Fruit fly (Drosophila melanogaster): ENCODE results near the gene Rtc1.

The Rtc1 gene

DNA sequence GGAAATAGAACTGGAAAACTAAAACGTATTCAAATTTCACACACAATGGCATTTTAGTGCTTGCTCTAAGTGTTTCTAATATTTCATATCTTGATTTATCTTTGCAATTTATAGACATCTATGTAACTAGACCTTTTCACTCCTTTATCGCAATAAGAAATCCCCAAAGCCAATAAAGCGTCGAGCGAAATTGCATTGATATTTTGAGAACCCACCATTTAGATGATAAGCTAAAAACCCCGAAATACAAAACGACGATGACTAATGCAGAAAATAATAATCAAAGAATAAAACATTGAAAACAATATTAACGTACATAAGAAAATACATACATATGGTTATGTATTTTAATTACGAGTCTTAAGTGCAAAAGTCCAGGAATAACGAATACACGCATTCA lies 21.6 kb downstream of the Rtc1 start:
- TF ChIP-seq CG9139 (GFP tag; optimal IDR thresholded peaks at IDR 0.05) = no peak
- TF ChIP-seq CG6808 (GFP tag; optimal IDR thresholded peaks at IDR 0.05) = no peak
- TF ChIP-seq ss (GFP tag; optimal IDR thresholded peaks at IDR 0.05) = no peak
- no peak for TF ChIP-seq lz (GFP tag; optimal IDR thresholded peaks at IDR 0.05)
- no peak for TF ChIP-seq Met (GFP tag; optimal IDR thresholded peaks at IDR 0.05)
- no peak for TF ChIP-seq CG6792 (GFP tag; optimal IDR thresholded peaks at IDR 0.05)
- TF ChIP-seq salr (GFP tag; optimal IDR thresholded peaks at IDR 0.05) = no peak
- no peak for TF ChIP-seq CG8319 (GFP tag; optimal IDR thresholded peaks at IDR 0.05)
- no peak for TF ChIP-seq Eip78C (GFP tag)
- no peak for TF ChIP-seq Eip93F (GFP tag; optimal IDR thresholded peaks at IDR 0.05)
- no peak for TF ChIP-seq svp (GFP tag)
- no peak for TF ChIP-seq Smox (GFP tag; optimal IDR thresholded peaks at IDR 0.05)
- no peak for TF ChIP-seq pdm3 (GFP tag; optimal IDR thresholded peaks at IDR 0.05)
- TF ChIP-seq CG11762 (GFP tag; optimal IDR thresholded peaks at IDR 0.05; ENCODE audit: insufficient read depth) = no peak
- TF ChIP-seq CG31627 (GFP tag; optimal IDR thresholded peaks at IDR 0.05) = no peak

DNA sequence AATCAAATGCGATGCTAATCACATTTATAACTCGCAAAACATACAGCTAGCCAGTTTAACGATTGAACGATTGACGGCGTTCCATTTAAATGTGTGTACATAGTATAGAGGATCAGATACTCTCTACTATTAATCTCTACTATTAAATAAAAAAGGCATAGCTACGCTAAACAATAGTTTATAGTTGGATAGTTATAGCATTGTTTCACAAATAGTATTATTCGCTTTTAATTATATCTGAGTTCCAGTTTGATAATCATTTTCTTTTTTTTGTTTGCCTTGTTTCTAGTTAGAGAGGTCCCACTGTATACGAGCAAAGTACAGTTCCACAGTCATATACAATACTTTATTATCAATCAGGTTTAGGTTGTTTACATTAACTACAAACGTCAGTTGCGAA lies 22.7 kb downstream of the Rtc1 start:
- TF ChIP-seq CG9139 (GFP tag; optimal IDR thresholded peaks at IDR 0.05) (no peak), fkh (GFP tag; optimal IDR thresholded peaks at IDR 0.05) (peak; percentile 26), Sox15 (GFP tag; optimal IDR thresholded peaks at IDR 0.05) (no peak), esn (GFP tag; optimal IDR thresholded peaks at IDR 0.05) (no peak), Ets21C (GFP tag; optimal IDR thresholded peaks at IDR 0.05) (no peak), CG6792 (GFP tag; optimal IDR thresholded peaks at IDR 0.05) (no peak), CG10631 (GFP tag; optimal IDR thresholded peaks at IDR 0.05) (no peak), CG6276 (GFP tag; optimal IDR thresholded peaks at IDR 0.05) (peak; percentile 83), Met (GFP tag; optimal IDR thresholded peaks at IDR 0.05) (no peak), fd85E (GFP tag; optimal IDR thresholded peaks at IDR 0.05) (no peak), Eip78C (GFP tag) (peak; percentile 72), dsx (GFP tag; optimal IDR thresholded peaks at IDR 0.05; ENCODE audit: poor library complexity, severe bottlenecking) (no peak), Sox14 (GFP tag; optimal IDR thresholded peaks at IDR 0.05) (peak; percentile 8), CG10669 (GFP tag; optimal IDR thresholded peaks at IDR 0.05) (peak; percentile 39), CG6808 (GFP tag; optimal IDR thresholded peaks at IDR 0.05) (no peak), Hr4 (GFP tag; optimal IDR thresholded peaks at IDR 0.05) (no peak), CG6854 (GFP tag; optimal IDR thresholded peaks at IDR 0.05) (no peak), Blimp-1 (GFP tag; optimal IDR thresholded peaks at IDR 0.05) (no peak), CG3032 (tag; optimal IDR thresholded peaks at IDR 0.05) (peak; percentile 25), OdsH (GFP tag; optimal IDR thresholded peaks at IDR 0.05) (no peak), Sox102F (GFP tag; optimal IDR thresholded peaks at IDR 0.05) (no peak), achi (GFP tag; optimal IDR thresholded peaks at IDR 0.05) (no peak), CG1621 (tag; optimal IDR thresholded peaks at IDR 0.05) (no peak), CG15336 (GFP tag; IDR thresholded peaks at IDR 0.05) (peak; percentile 58; the same call in 1 of the 2 replicates), CG8632 (GFP tag; optimal IDR thresholded peaks at IDR 0.05) (no peak), Hr39 (GFP tag; optimal IDR thresholded peaks at IDR 0.05) (no peak), CG31627 (GFP tag; optimal IDR thresholded peaks at IDR 0.05) (no peak)

DNA sequence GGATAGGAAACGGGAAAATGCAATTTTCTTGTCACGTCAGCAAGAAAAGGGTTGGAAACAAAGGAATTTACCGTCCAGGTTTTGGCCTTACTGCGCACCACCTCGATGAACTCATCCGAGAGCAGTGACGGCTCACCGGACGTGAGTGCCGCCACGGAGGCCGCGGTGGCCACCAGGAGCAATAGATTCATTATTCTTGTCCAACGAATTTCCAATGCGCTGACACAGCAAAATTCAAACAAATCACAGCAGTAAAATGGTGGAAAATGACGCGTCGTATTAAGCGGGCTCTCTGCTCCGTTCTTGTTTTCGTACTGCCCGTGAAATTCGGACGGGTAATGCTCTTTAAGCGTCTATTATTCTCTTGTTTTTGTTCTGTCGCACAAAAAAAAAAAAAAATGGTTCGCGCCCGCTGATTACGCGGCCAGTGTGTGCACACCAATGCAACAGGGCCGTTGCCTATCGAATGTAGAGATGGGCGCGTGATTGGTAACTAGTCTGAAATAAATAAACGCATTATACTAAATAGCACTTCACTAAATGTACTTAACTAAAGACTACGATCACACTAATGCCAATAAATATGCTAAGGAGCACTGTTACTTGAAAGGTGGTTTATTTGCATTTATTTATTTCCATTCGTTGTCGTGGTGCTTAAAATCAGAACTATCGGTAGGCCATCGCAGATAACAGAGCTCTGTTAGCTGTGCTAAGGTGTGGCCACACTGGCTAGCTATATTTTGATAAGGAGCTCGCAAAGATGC lies 24.9 kb downstream of the Rtc1 start, which contains the start of the genes CtsB and amrt:
Gene CtsB (minus strand): TSS at position 432 of the 764 bp plus-strand sequence.
Gene amrt (plus strand): TSS at position 721 of the 764 bp plus-strand sequence.
- TF ChIP-seq CG31627 (GFP tag; optimal IDR thresholded peaks at IDR 0.05) (peak; percentile 63), CG11902 (GFP tag; optimal IDR thresholded peaks at IDR 0.05) (no peak), Sox102F (GFP tag; optimal IDR thresholded peaks at IDR 0.05) (peak; percentile 46), vri (GFP tag; optimal IDR thresholded peaks at IDR 0.05) (peak; percentile 43), CG6854 (GFP tag; optimal IDR thresholded peaks at IDR 0.05) (no peak), CG3032 (tag; optimal IDR thresholded peaks at IDR 0.05) (peak; percentile 55), CG6792 (GFP tag; optimal IDR thresholded peaks at IDR 0.05) (peak; percentile 43), CG10669 (GFP tag; optimal IDR thresholded peaks at IDR 0.05) (peak; percentile 50), Sox15 (GFP tag; optimal IDR thresholded peaks at IDR 0.05) (peak; percentile 36), dac (GFP tag; optimal IDR thresholded peaks at IDR 0.05) (peak; percentile 28), CG6163 (GFP tag; IDR thresholded peaks at IDR 0.05) (peak; percentile 81; the same call in 2 of the 3 replicates), achi (GFP tag; optimal IDR thresholded peaks at IDR 0.05) (peak; percentile 38), Hr38 (GFP tag; optimal IDR thresholded peaks at IDR 0.05) (no peak), Lpt (GFP tag; optimal IDR thresholded peaks at IDR 0.05) (peak; percentile 32), Eip78C (GFP tag) (peak; percentile 76), spab (GFP tag; optimal IDR thresholded peaks at IDR 0.05) (peak; percentile 48), fd85E (GFP tag; optimal IDR thresholded peaks at IDR 0.05) (no peak), eg (GFP tag; IDR thresholded peaks at IDR 0.05) (peak; percentile 86), Blimp-1 (GFP tag; optimal IDR thresholded peaks at IDR 0.05) (peak; percentile 36), acj6 (GFP tag; optimal IDR thresholded peaks at IDR 0.05) (peak; percentile 57), Smox (GFP tag; optimal IDR thresholded peaks at IDR 0.05) (peak; percentile 64), fkh (GFP tag; optimal IDR thresholded peaks at IDR 0.05) (peak; percentile 31), Sox14 (GFP tag; optimal IDR thresholded peaks at IDR 0.05) (peak; percentile 71)
